Worm (Caenorhabditis elegans) whole organism, L3 larva: ENCODE data around the gene ugt-16.

ENCODE experiments used
- aly-2 ChIP-seq: fragments of 150-350 bp; optimal IDR thresholded peaks from 2 replicates; lab custom pipeline; 2014; ENCODE audit warnings: missing biosample characterization, missing genetic modification characterization
- fos-1 ChIP-seq: fragments of 150-350 bp; optimal IDR thresholded peaks from 2 replicates; lab custom pipeline; 2014; ENCODE audit warnings: missing biosample characterization, missing genetic modification characterization
- nhr-12 ChIP-seq: fragments of 150-350 bp; optimal IDR thresholded peaks from 2 replicates; lab custom pipeline; 2014; ENCODE audit warnings: missing biosample characterization, missing genetic modification characterization
- nhr-43 ChIP-seq: sonication (generic microtip); optimal IDR thresholded peaks from 2 replicates; lab custom pipeline; 2016; ENCODE audit warnings: mild to moderate bottlenecking, missing genetic modification characterization, missing compliant biosample characterization; ENCODE audit not compliant: poor library complexity, severe bottlenecking
- pqm-1 ChIP-seq: fragments of 150-350 bp; optimal IDR thresholded peaks from 2 replicates; lab custom pipeline; 2017; ENCODE audit warnings: missing biosample characterization, missing genetic modification characterization, inconsistent platforms
- ztf-4 ChIP-seq: fragments of 150-350 bp; optimal IDR thresholded peaks from 2 replicates; lab custom pipeline; 2014; ENCODE audit warnings: missing biosample characterization, missing genetic modification characterization

ce11 chrV:12811810-12812209, 13.0 kb upstream of the ugt-16 start:
- TF ChIP-seq nhr-12 (tag; lab: Kevin White, UChicago) = no peak
- TF ChIP-seq aly-2 = no peak
- TF ChIP-seq pqm-1 (tag; lab: Kevin White, UChicago) = no peak
- TF ChIP-seq fos-1 (tag; lab: Kevin White, UChicago) = no peak
- no peak for TF ChIP-seq ztf-4 (tag; lab: Kevin White, UChicago)
- no peak for TF ChIP-seq nhr-43 (tag; lab: Kevin White, UChicago)
